Fruit fly (Drosophila melanogaster) whole organism, embryonic: ENCODE results near the gene SelG.

Experiments
- Atf-2 ChIP-seq: fragments of 200-800 bp; sonication (Bioruptor generic); optimal IDR thresholded peaks from 2 replicates; lab custom pipeline; 2016; ENCODE audit warnings: missing biosample characterization, missing genetic modification characterization
- CG10565 ChIP-seq: fragments of 200-800 bp; sonication (Bioruptor generic); optimal IDR thresholded peaks from 3 replicates; lab custom pipeline; 2016; ENCODE audit warnings: missing biosample characterization, mild to moderate bottlenecking, missing genetic modification characterization
- CG10959 ChIP-seq: fragments of 200-800 bp; sonication (Bioruptor generic); IDR thresholded peaks from 2 replicates; pipeline ENCODE4 v1.3.6; 2022; ENCODE audit warnings: missing biosample characterization, missing genetic modification characterization
- CG11696 ChIP-seq: fragments of 200-800 bp; sonication (Bioruptor generic); IDR thresholded peaks from 2 replicates; pipeline ENCODE4 v1.3.6; 2022; ENCODE audit warnings: missing biosample characterization, missing genetic modification characterization
- CG13296 ChIP-seq: fragments of 200-800 bp; sonication (Bioruptor generic); optimal IDR thresholded peaks from 3 replicates; lab custom pipeline; 2018; ENCODE audit warnings: missing biosample characterization, mild to moderate bottlenecking, missing genetic modification characterization
- CG13775 ChIP-seq: fragments of 200-800 bp; sonication (Bioruptor generic); optimal IDR thresholded peaks from 3 replicates; lab custom pipeline; 2017; ENCODE audit warnings: missing biosample characterization, mild to moderate bottlenecking, missing genetic modification characterization
- CG17328 ChIP-seq: fragments of 200-800 bp; sonication (Bioruptor generic); IDR thresholded peaks from 2 replicates; pipeline ENCODE4 v1.3.6; 2022; ENCODE audit warnings: missing biosample characterization, missing genetic modification characterization
- CG17359 ChIP-seq: fragments of 200-800 bp; sonication (Bioruptor generic); optimal IDR thresholded peaks from 3 replicates; lab custom pipeline; 2018; ENCODE audit warnings: missing biosample characterization, mild to moderate bottlenecking, missing genetic modification characterization, moderate library complexity
- CG18011 ChIP-seq: fragments of 200-800 bp; sonication (Bioruptor generic); optimal IDR thresholded peaks from 2 replicates; lab custom pipeline; 2017; ENCODE audit warnings: missing biosample characterization, missing genetic modification characterization, mild to moderate bottlenecking, moderate library complexity, missing genotype
- CG18476 ChIP-seq: fragments of 200-800 bp; sonication (Bioruptor generic); optimal IDR thresholded peaks from 2 replicates; lab custom pipeline; 2016; ENCODE audit warnings: missing biosample characterization, mild to moderate bottlenecking, missing genetic modification characterization
- CG33557 ChIP-seq: fragments of 200-800 bp; sonication (Bioruptor generic); optimal IDR thresholded peaks from 2 replicates; lab custom pipeline; 2019; ENCODE audit warnings: missing biosample characterization, mild to moderate bottlenecking, missing genetic modification characterization, moderate library complexity
- CG3838 ChIP-seq: fragments of 200-800 bp; sonication (Bioruptor generic); optimal IDR thresholded peaks from 3 replicates; lab custom pipeline; 2016; ENCODE audit warnings: missing biosample characterization, missing genetic modification characterization
- CG4820 ChIP-seq: fragments of 200-800 bp; sonication (Bioruptor generic); optimal IDR thresholded peaks from 3 replicates; lab custom pipeline; 2016; ENCODE audit warnings: missing biosample characterization, missing genetic modification characterization
- CG4854 ChIP-seq: fragments of 200-800 bp; sonication (Bioruptor generic); optimal IDR thresholded peaks from 2 replicates; lab custom pipeline; 2016; ENCODE audit warnings: missing biosample characterization, missing genetic modification characterization, inconsistent platforms
- CG5180 ChIP-seq: fragments of 200-800 bp; sonication (Bioruptor generic); optimal IDR thresholded peaks from 3 replicates; lab custom pipeline; 2017; ENCODE audit warnings: missing biosample characterization, missing genetic modification characterization, mild to moderate bottlenecking, moderate library complexity, missing genetic modification reagents
- CG8765 ChIP-seq: fragments of 200-800 bp; sonication (Bioruptor generic); IDR thresholded peaks from 2 replicates; pipeline ENCODE4 v1.3.6; 2022; ENCODE audit warnings: missing biosample characterization, missing genetic modification characterization
- CG9932 ChIP-seq: fragments of 200-800 bp; sonication (Bioruptor generic); IDR thresholded peaks from 2 replicates; pipeline ENCODE4 v1.3.6; 2022; ENCODE audit warnings: missing biosample characterization, missing genetic modification characterization
- D19A ChIP-seq: fragments of 200-800 bp; optimal IDR thresholded peaks from 3 replicates; lab custom pipeline; 2019; ENCODE audit warnings: missing biosample characterization, mild to moderate bottlenecking, missing genetic modification characterization, moderate library complexity
- Ets65A ChIP-seq: fragments of 200-800 bp; sonication (Bioruptor generic); peaks from one replicate; lab custom pipeline; 2016; ENCODE audit warnings: missing biosample characterization, missing genetic modification characterization
- Fer2 ChIP-seq: fragments of 200-800 bp; sonication (Bioruptor generic); optimal IDR thresholded peaks from 2 replicates; lab custom pipeline; 2018; ENCODE audit warnings: missing biosample characterization, mild to moderate bottlenecking, missing genetic modification characterization, moderate library complexity
- Lhr ChIP-seq: fragments of 200-800 bp; sonication (Bioruptor generic); optimal IDR thresholded peaks from 3 replicates; lab custom pipeline; 2017; ENCODE audit warnings: mild to moderate bottlenecking, missing biosample characterization, missing genetic modification reagents, missing genetic modification characterization
- Lim3 ChIP-seq: fragments of 200-800 bp; sonication (Bioruptor generic); IDR thresholded peaks from 2 replicates; pipeline ENCODE4 v1.3.6; 2022; ENCODE audit warnings: missing biosample characterization, missing genetic modification characterization
- Max ChIP-seq: fragments of 200-800 bp; sonication (Bioruptor generic); optimal IDR thresholded peaks from 2 replicates; lab custom pipeline; 2016; ENCODE audit warnings: missing biosample characterization, mild to moderate bottlenecking, missing genetic modification characterization
- Mes4 ChIP-seq: fragments of 200-800 bp; sonication (Bioruptor generic); optimal IDR thresholded peaks from 2 replicates; lab custom pipeline; 2016; ENCODE audit warnings: missing biosample characterization, missing genetic modification characterization
- Nf-YB ChIP-seq: fragments of 200-800 bp; sonication (Bioruptor generic); optimal IDR thresholded peaks from 3 replicates; lab custom pipeline; 2019; ENCODE audit warnings: missing biosample characterization, mild to moderate bottlenecking, missing genetic modification characterization, moderate library complexity
- Poxn ChIP-seq: fragments of 200-800 bp; sonication (Bioruptor generic); IDR thresholded peaks from 2 replicates; pipeline ENCODE4 v1.3.6; 2022; ENCODE audit warnings: missing biosample characterization, missing genetic modification characterization
- Sry-δ ChIP-seq: fragments of 200-800 bp; sonication (Bioruptor generic); optimal IDR thresholded peaks from 2 replicates; lab custom pipeline; 2016; ENCODE audit warnings: missing biosample characterization, missing genetic modification characterization
- TFAM ChIP-seq: fragments of 200-800 bp; sonication (Bioruptor generic); optimal IDR thresholded peaks from 2 replicates; lab custom pipeline; 2017; ENCODE audit warnings: missing biosample characterization, missing genetic modification characterization, inconsistent platforms
- Vsx1 ChIP-seq: fragments of 200-800 bp; sonication (Bioruptor generic); optimal IDR thresholded peaks from 2 replicates; lab custom pipeline; 2017; ENCODE audit warnings: missing biosample characterization, mild to moderate bottlenecking, missing genetic modification characterization, missing genetic modification reagents
- Xbp1 ChIP-seq: fragments of 200-800 bp; sonication (Bioruptor generic); optimal IDR thresholded peaks from 3 replicates; lab custom pipeline; 2016; ENCODE audit warnings: missing biosample characterization, mild to moderate bottlenecking, missing genetic modification characterization
- abd-A ChIP-seq: fragments of 200-800 bp; sonication (Bioruptor generic); optimal IDR thresholded peaks from 3 replicates; lab custom pipeline; 2019; ENCODE audit warnings: missing biosample characterization, mild to moderate bottlenecking, missing genetic modification characterization, moderate library complexity
- al ChIP-seq: fragments of 200-800 bp; sonication (Bioruptor generic); IDR thresholded peaks from 2 replicates; pipeline ENCODE4 v1.3.6; 2022; ENCODE audit warnings: missing biosample characterization, missing genetic modification characterization
- ap ChIP-seq: fragments of 200-800 bp; sonication (Bioruptor generic); IDR thresholded peaks from 2 replicates; pipeline ENCODE4 v1.3.6; 2022; ENCODE audit warnings: missing biosample characterization, missing genetic modification characterization
- ash1 ChIP-seq: fragments of 200-800 bp; sonication (Bioruptor generic); optimal IDR thresholded peaks from 2 replicates; lab custom pipeline; 2018; ENCODE audit warnings: missing biosample characterization, mild to moderate bottlenecking, missing genetic modification characterization
- bigmax ChIP-seq: fragments of 200-800 bp; sonication (Bioruptor generic); optimal IDR thresholded peaks from 2 replicates; lab custom pipeline; 2018; ENCODE audit warnings: missing biosample characterization, mild to moderate bottlenecking, missing genetic modification characterization
- dmrt99B ChIP-seq: fragments of 200-800 bp; sonication (Bioruptor generic); optimal IDR thresholded peaks from 2 replicates; lab custom pipeline; 2018; ENCODE audit warnings: missing biosample characterization, mild to moderate bottlenecking, missing genetic modification characterization, moderate library complexity
- ewg ChIP-seq: fragments of 200-800 bp; sonication (Bioruptor generic); optimal IDR thresholded peaks from 3 replicates; lab custom pipeline; 2017; ENCODE audit warnings: mild to moderate bottlenecking, missing biosample characterization, missing genetic modification reagents, missing genetic modification characterization
- fd102C ChIP-seq: fragments of 200-800 bp; sonication (Bioruptor generic); optimal IDR thresholded peaks from 2 replicates; lab custom pipeline; 2018; ENCODE audit warnings: missing biosample characterization, mild to moderate bottlenecking, missing genetic modification characterization, moderate library complexity
- fd96Cb ChIP-seq: fragments of 200-800 bp; sonication (Bioruptor generic); optimal IDR thresholded peaks from 2 replicates; lab custom pipeline; 2018; ENCODE audit warnings: missing biosample characterization, mild to moderate bottlenecking, missing genetic modification characterization, moderate library complexity
- hbn ChIP-seq: fragments of 200-800 bp; sonication (Bioruptor generic); IDR thresholded peaks from 2 replicates; pipeline ENCODE4 v1.3.6; 2022; ENCODE audit warnings: missing biosample characterization, missing genetic modification characterization; ENCODE audit not compliant: partially characterized antibody
- her ChIP-seq: fragments of 200-800 bp; sonication (Bioruptor generic); optimal IDR thresholded peaks from 2 replicates; lab custom pipeline; 2016; ENCODE audit warnings: missing biosample characterization, missing genetic modification characterization
- lab ChIP-seq: fragments of 200-800 bp; sonication (Bioruptor generic); optimal IDR thresholded peaks from 3 replicates; lab custom pipeline; 2017; ENCODE audit warnings: missing biosample characterization, missing genetic modification characterization, mild to moderate bottlenecking, moderate library complexity, missing genetic modification reagents
- lbe ChIP-seq: fragments of 200-800 bp; sonication (Bioruptor generic); optimal IDR thresholded peaks from 2 replicates; lab custom pipeline; 2016; ENCODE audit warnings: missing biosample characterization, mild to moderate bottlenecking, missing genetic modification characterization
- lola ChIP-seq, 3 experiments: fragments of >200 bp in 2 of 3; fragments of 200-800 bp in 1 of 3; sonication (Bioruptor generic) in 1 of 3; optimal IDR thresholded peaks; 2 replicates each; lab custom pipeline; 2017 to 2019; ENCODE audit warnings: missing biosample characterization in 3 of 3, missing genetic modification characterization in 3 of 3, mild to moderate bottlenecking in 1 of 3, moderate library complexity in 1 of 3
- peb ChIP-seq: fragments of 200-800 bp; sonication (Bioruptor generic); IDR thresholded peaks from 2 replicates; pipeline ENCODE4 v1.3.6; 2022; ENCODE audit warnings: missing biosample characterization, missing genetic modification characterization
- pnt ChIP-seq: fragments of 200-800 bp; sonication (Bioruptor generic); optimal IDR thresholded peaks from 3 replicates; lab custom pipeline; 2016; ENCODE audit warnings: missing biosample characterization, missing genetic modification characterization
- repo ChIP-seq: fragments of 200-800 bp; sonication (Bioruptor generic); optimal IDR thresholded peaks from 2 replicates; lab custom pipeline; 2016; ENCODE audit warnings: missing biosample characterization, missing genetic modification characterization
- sens-2 ChIP-seq: fragments of 200-800 bp; sonication (Bioruptor generic); IDR thresholded peaks from 2 replicates; pipeline ENCODE4 v1.3.6; 2022; ENCODE audit warnings: missing biosample characterization, missing genetic modification characterization
- so ChIP-seq: fragments of 200-800 bp; sonication (Bioruptor generic); IDR thresholded peaks from 3 replicates; pipeline ENCODE4 v1.3.6; 2022; ENCODE audit warnings: missing biosample characterization, missing genetic modification characterization
- unpg ChIP-seq: fragments of 200-800 bp; sonication (Bioruptor generic); optimal IDR thresholded peaks from 3 replicates; lab custom pipeline; 2018; ENCODE audit warnings: missing biosample characterization, mild to moderate bottlenecking, missing genetic modification characterization, moderate library complexity

SelG gene

dm6 chrX:11846049-11846718 is 40.9 kb upstream of the SelG start, which contains the start of gene CG15740 (continued):
- TF ChIP-seq CG10959 (GFP tag; lab: Robert Waterston, UW) (no peak), fd102C (GFP tag; lab: Kevin White, UChicago) (no peak), Lim3 (GFP tag; lab: Robert Waterston, UW) (0 out of 2 replicates have a peak, but pooled peaks have one; percentile 10), repo (GFP tag; lab: Kevin White, UChicago) (no peak), her (GFP tag; lab: Kevin White, UChicago) (no peak), ap (GFP tag; lab: Robert Waterston, UW) (no peak; the same call in 1 of the 2 replicates), CG4820 (GFP tag; lab: Kevin White, UChicago) (peak; percentile 26), peb (GFP tag; lab: Robert Waterston, UW) (no peak), Ets65A (GFP tag; lab: Kevin White, UChicago) (no peak), ash1 (no peak), abd-A (tag; lab: Kevin White, UChicago) (no peak), lbe (GFP tag; lab: Kevin White, UChicago) (no peak), CG18011 (GFP tag; lab: Kevin White, UChicago) (no peak), Poxn (GFP tag; lab: Robert Waterston, UW) (no peak), CG3838 (GFP tag; lab: Kevin White, UChicago) (no peak), CG17328 (GFP tag; lab: Robert Waterston, UW) (peak; percentile 47; the same call in 1 of the 2 replicates), Vsx1 (GFP tag; lab: Kevin White, UChicago) (no peak), TFAM (no peak), CG13775 (no peak), dmrt99B (tag; lab: Kevin White, UChicago) (peak; percentile 79), CG17359 (tag; lab: Kevin White, UChicago) (peak; percentile 42), Atf-2 (no peak), fd96Cb (tag; lab: Kevin White, UChicago) (peak; percentile 14), hbn (GFP tag; lab: Robert Waterston, UW) (no peak), ewg (GFP tag; lab: Kevin White, UChicago) (no peak), Fer2 (no peak), so (GFP tag; lab: Robert Waterston, UW) (peak; percentile 67; the same call in 1 of the 3 replicates), CG9932 (GFP tag; lab: Robert Waterston, UW) (no peak), al (GFP tag; lab: Robert Waterston, UW) (0 out of 2 replicates have a peak, but pooled peaks have one; percentile 20), Nf-YB (GFP tag; lab: Kevin White, UChicago) (no peak), sens-2 (GFP tag; lab: Robert Waterston, UW) (no peak), bigmax (GFP tag; lab: Kevin White, UChicago) (no peak), Sry-δ (GFP tag; lab: Kevin White, UChicago) (no peak), CG11696 (GFP tag; lab: Robert Waterston, UW) (no peak), unpg (peak; percentile 16), lola (GFP tag; optimal IDR thresholded peaks at IDR 0.05; lab: Kevin White, UChicago) (no peak), lab (GFP tag; lab: Kevin White, UChicago) (peak; percentile 12), CG13296 (GFP tag; lab: Kevin White, UChicago) (peak; percentile 17), D19A (tag; lab: Kevin White, UChicago) (no peak), pnt (GFP tag; lab: Kevin White, UChicago) (peak; percentile 45), CG4854 (no peak), Mes4 (GFP tag; lab: Kevin White, UChicago) (no peak), Max (GFP tag; lab: Kevin White, UChicago) (no peak), CG10565 (GFP tag; lab: Kevin White, UChicago) (no peak), Xbp1 (GFP tag; lab: Kevin White, UChicago) (peak; percentile 45), CG18476 (no peak), CG5180 (GFP tag; lab: Kevin White, UChicago) (peak; percentile 12), CG33557 (GFP tag; lab: Kevin White, UChicago) (no peak), Lhr (GFP tag; lab: Kevin White, UChicago) (no peak), CG8765 (no peak)
